Worm (Caenorhabditis elegans) whole organism, late embryonic: ENCODE data around the gene K02E2.11.

Source experiments
- F13H6.1 ChIP-seq: sonication (generic microtip); optimal IDR thresholded peaks from 2 replicates; lab custom pipeline; 2016; ENCODE audit warnings: missing genetic modification characterization, missing compliant biosample characterization
- K02D7.2 ChIP-seq: sonication (generic microtip); optimal IDR thresholded peaks from 2 replicates; lab custom pipeline; 2017; ENCODE audit warnings: mild to moderate bottlenecking, missing genetic modification characterization, missing compliant biosample characterization
- ama-1 ChIP-seq: fragments of 150-350 bp; optimal IDR thresholded peaks from 2 replicates; lab custom pipeline; 2014
- ceh-2 ChIP-seq: sonication (generic microtip); optimal IDR thresholded peaks from 2 replicates; lab custom pipeline; 2016; ENCODE audit warnings: missing genotype, missing genetic modification characterization, missing compliant biosample characterization
- dve-1 ChIP-seq: sonication (generic microtip); optimal IDR thresholded peaks from 2 replicates; lab custom pipeline; 2017; ENCODE audit warnings: antibody characterized with exemption, mild to moderate bottlenecking, missing genetic modification characterization, missing compliant biosample characterization
- elt-2 ChIP-seq: sonication (generic microtip); optimal IDR thresholded peaks from 2 replicates; lab custom pipeline; 2016; ENCODE audit warnings: missing genetic modification reagents, missing genetic modification characterization, missing compliant biosample characterization
- ets-4 ChIP-seq: sonication (generic microtip); optimal IDR thresholded peaks from 2 replicates; lab custom pipeline; 2016; ENCODE audit warnings: missing genetic modification characterization, missing compliant biosample characterization
- hlh-8 ChIP-seq: sonication (generic microtip); optimal IDR thresholded peaks from 2 replicates; lab custom pipeline; 2016; ENCODE audit warnings: missing genotype, missing genetic modification characterization, missing compliant biosample characterization
- pqm-1 ChIP-seq: sonication (generic microtip); optimal IDR thresholded peaks from 2 replicates; lab custom pipeline; 2016; ENCODE audit warnings: missing genetic modification characterization, missing compliant biosample characterization
- sdc-2 ChIP-seq: sonication (generic microtip); optimal IDR thresholded peaks from 2 replicates; lab custom pipeline; 2016; ENCODE audit warnings: missing genotype, missing genetic modification characterization, missing compliant biosample characterization

ce11 chrV:20338020-20338419 lies 45.1 kb upstream of the K02E2.11 start:
- TF ChIP-seq K02D7.2 (tag; lab: Kevin White, UChicago) = no peak
- TF ChIP-seq dve-1 (tag; lab: Kevin White, UChicago) = no peak
- TF ChIP-seq ceh-2 (tag; lab: Kevin White, UChicago) = no peak
- TF ChIP-seq F13H6.1 (tag; lab: Kevin White, UChicago) = no peak
- TF ChIP-seq ets-4 (tag; lab: Kevin White, UChicago) = no peak
- no peak for TF ChIP-seq elt-2 (tag; lab: Kevin White, UChicago)
- no peak for TF ChIP-seq pqm-1
- no peak for TF ChIP-seq sdc-2 (tag; lab: Kevin White, UChicago)
- no peak for TF ChIP-seq ama-1 (lab: Kevin White, UChicago)
- TF ChIP-seq hlh-8 (tag; lab: Kevin White, UChicago) = no peak
